Worm (Caenorhabditis elegans) whole organism, L3 larva: ENCODE data around the gene parg-1.
A peak's percentile ranks its signal among the peaks of the same experiment; 100 is the strongest.

Experiments
- ZK546.5 ChIP-seq: sonication (generic microtip); optimal IDR thresholded peaks from 2 replicates; lab custom pipeline; 2017; ENCODE audit warnings: missing biosample characterization, missing genetic modification characterization
- ceh-16 ChIP-seq: sonication (generic microtip); optimal IDR thresholded peaks from 2 replicates; lab custom pipeline; 2017; ENCODE audit warnings: missing biosample characterization, missing genetic modification characterization
- fkh-10 ChIP-seq: sonication (generic microtip); optimal IDR thresholded peaks from 2 replicates; lab custom pipeline; 2017; ENCODE audit warnings: missing biosample characterization, missing genetic modification reagents, missing genetic modification characterization
- hmg-11 ChIP-seq: sonication (generic microtip); optimal IDR thresholded peaks from 2 replicates; lab custom pipeline; 2016; ENCODE audit warnings: missing genetic modification characterization, missing compliant biosample characterization
- lin-39 ChIP-seq: fragments of 150-350 bp; optimal IDR thresholded peaks from 2 replicates; lab custom pipeline; 2018; ENCODE audit warnings: missing biosample characterization, missing genetic modification reagents, missing genetic modification characterization
- mdl-1 ChIP-seq: fragments of 150-350 bp; optimal IDR thresholded peaks from 2 replicates; lab custom pipeline; 2014; ENCODE audit warnings: missing biosample characterization, missing genetic modification characterization
- nfya-1 ChIP-seq: sonication (generic microtip); optimal IDR thresholded peaks from 2 replicates; lab custom pipeline; 2017; ENCODE audit warnings: missing genetic modification characterization, mild to moderate bottlenecking, missing compliant biosample characterization, antibody characterized with exemption, moderate library complexity; ENCODE audit not compliant: insufficient read depth
- nhr-12 ChIP-seq: fragments of 150-350 bp; optimal IDR thresholded peaks from 2 replicates; lab custom pipeline; 2014; ENCODE audit warnings: missing biosample characterization, missing genetic modification characterization
- nhr-23 ChIP-seq: fragments of 150-350 bp; optimal IDR thresholded peaks from 2 replicates; lab custom pipeline; 2014; ENCODE audit warnings: missing biosample characterization, missing genetic modification reagents, missing genetic modification characterization
- snpc-4 ChIP-seq: fragments of 150-350 bp; optimal IDR thresholded peaks from 2 replicates; lab custom pipeline; 2014; ENCODE audit warnings: missing biosample characterization, missing genetic modification characterization
- unc-62 ChIP-seq: fragments of 150-350 bp; sonication (generic microtip); optimal IDR thresholded peaks from 4 replicates; lab custom pipeline; 2014; ENCODE audit warnings: missing biosample characterization, missing genetic modification reagents, missing genetic modification characterization
- ztf-4 ChIP-seq: fragments of 150-350 bp; optimal IDR thresholded peaks from 2 replicates; lab custom pipeline; 2014; ENCODE audit warnings: missing biosample characterization, missing genetic modification characterization

parg-1 gene

ce11 chrIV:8796246-8796645 lies 50.2 kb downstream of the parg-1 start:
- TF ChIP-seq hmg-11 (tag; lab: Kevin White, UChicago), result peak; percentile 26
- peak; percentile 66 for TF ChIP-seq nfya-1 (tag; lab: Kevin White, UChicago)
- no peak for TF ChIP-seq ZK546.5
- no peak for TF ChIP-seq nhr-12
- no peak for TF ChIP-seq ceh-16 (tag; lab: Kevin White, UChicago)
- TF ChIP-seq mdl-1 (tag; lab: Kevin White, UChicago), result no peak
- TF ChIP-seq snpc-4, result peak; percentile 41
- TF ChIP-seq fkh-10 (GFP tag; lab: Kevin White, UChicago), result peak; percentile 68
- peak; percentile 64 for TF ChIP-seq lin-39 (tag; lab: Kevin White, UChicago)
- no peak for TF ChIP-seq unc-62 (GFP tag; lab: Kevin White, UChicago)
- no peak for TF ChIP-seq ztf-4 (tag; lab: Kevin White, UChicago)

ce11 chrIV:8798255-8798654 lies 52.2 kb downstream of the parg-1 start, which contains the start of gene clec-182:
clec-182 (minus strand) TSS chrIV:8798355.
- TF ChIP-seq nhr-23 (tag; lab: Kevin White, UChicago), result no peak
- TF ChIP-seq lin-39 (tag; lab: Kevin White, UChicago), result no peak
